Fruit fly (Drosophila melanogaster) whole organism, embryonic: ENCODE data around the gene Tctp.
A peak's percentile ranks its signal among the peaks of the same experiment; 100 is the strongest.

Experiments used
- ATbp ChIP-seq: fragments of 200-800 bp; sonication (Bioruptor generic); optimal IDR thresholded peaks from 2 replicates; lab custom pipeline; 2017; ENCODE audit warnings: missing biosample characterization, mild to moderate bottlenecking, missing genetic modification characterization, missing genetic modification reagents
- CG10543 ChIP-seq: fragments of 200-800 bp; sonication (Bioruptor generic); optimal IDR thresholded peaks from 3 replicates; lab custom pipeline; 2017; ENCODE audit warnings: missing biosample characterization, mild to moderate bottlenecking, missing genetic modification characterization, moderate library complexity
- CG11560 ChIP-seq: fragments of 200-800 bp; sonication (Bioruptor generic); IDR thresholded peaks from 3 replicates; pipeline ENCODE4 v1.3.6; 2022; ENCODE audit warnings: missing biosample characterization, missing genetic modification characterization
- CG15514 ChIP-seq: fragments of 200-800 bp; sonication (Bioruptor generic); optimal IDR thresholded peaks from 3 replicates; lab custom pipeline; 2017; ENCODE audit warnings: missing biosample characterization, missing genetic modification characterization, mild to moderate bottlenecking, moderate library complexity, missing genetic modification reagents
- CG15696 ChIP-seq: fragments of 200-800 bp; sonication (Bioruptor generic); optimal IDR thresholded peaks from 2 replicates; lab custom pipeline; 2019; ENCODE audit warnings: missing biosample characterization, mild to moderate bottlenecking, missing genetic modification characterization, moderate library complexity
- CG16815 ChIP-seq: fragments of 200-800 bp; sonication (Bioruptor generic); optimal IDR thresholded peaks from 3 replicates; lab custom pipeline; 2017; ENCODE audit warnings: missing biosample characterization, mild to moderate bottlenecking, missing genetic modification characterization
- CG17829 ChIP-seq: fragments of 200-800 bp; optimal IDR thresholded peaks from 2 replicates; lab custom pipeline; 2019; ENCODE audit warnings: missing biosample characterization, mild to moderate bottlenecking, missing genetic modification characterization, moderate library complexity
- CG2712 ChIP-seq: fragments of 200-800 bp; optimal IDR thresholded peaks from 3 replicates; lab custom pipeline; 2019; ENCODE audit warnings: missing biosample characterization, mild to moderate bottlenecking, missing genetic modification characterization, moderate library complexity
- CG33557 ChIP-seq: fragments of 200-800 bp; sonication (Bioruptor generic); optimal IDR thresholded peaks from 2 replicates; lab custom pipeline; 2019; ENCODE audit warnings: missing biosample characterization, mild to moderate bottlenecking, missing genetic modification characterization, moderate library complexity
- CG3995 ChIP-seq: fragments of 200-800 bp; sonication (Bioruptor generic); optimal IDR thresholded peaks from 3 replicates; lab custom pipeline; 2016; ENCODE audit warnings: missing biosample characterization, missing genetic modification characterization
- CG43689 ChIP-seq: fragments of 200-800 bp; sonication (Bioruptor generic); IDR thresholded peaks from 2 replicates; pipeline ENCODE4 v1.3.6; 2022; ENCODE audit warnings: missing biosample characterization, missing genetic modification characterization
- CG5180 ChIP-seq: fragments of 200-800 bp; sonication (Bioruptor generic); optimal IDR thresholded peaks from 3 replicates; lab custom pipeline; 2017; ENCODE audit warnings: missing biosample characterization, missing genetic modification characterization, mild to moderate bottlenecking, moderate library complexity, missing genetic modification reagents
- CG6175 ChIP-seq: fragments of 200-800 bp; sonication (Bioruptor generic); IDR thresholded peaks from 3 replicates; pipeline ENCODE4 v1.3.6; 2022; ENCODE audit warnings: missing biosample characterization, missing genetic modification characterization
- CG6765 ChIP-seq: fragments of 200-800 bp; sonication (Bioruptor generic); optimal IDR thresholded peaks from 3 replicates; lab custom pipeline; 2017; ENCODE audit warnings: missing biosample characterization, mild to moderate bottlenecking, missing genetic modification characterization
- CG7357 ChIP-seq: fragments of 200-800 bp; sonication (Bioruptor generic); IDR thresholded peaks from 3 replicates; pipeline ENCODE4 v1.3.6; 2022; ENCODE audit warnings: missing biosample characterization, missing genetic modification characterization
- CG9437 ChIP-seq: fragments of 200-800 bp; sonication (Bioruptor generic); optimal IDR thresholded peaks from 2 replicates; lab custom pipeline; 2018; ENCODE audit warnings: missing biosample characterization, mild to moderate bottlenecking, missing genetic modification characterization
- Dip2 ChIP-seq: fragments of 200-800 bp; sonication (Bioruptor generic); IDR thresholded peaks from 2 replicates; pipeline ENCODE4 v1.3.6; 2022; ENCODE audit warnings: missing biosample characterization, missing genetic modification characterization
- Ets97D ChIP-seq: fragments of 200-800 bp; sonication (Bioruptor generic); optimal IDR thresholded peaks from 3 replicates; lab custom pipeline; 2016; ENCODE audit warnings: missing biosample characterization, missing genetic modification characterization
- Fer2 ChIP-seq: fragments of 200-800 bp; sonication (Bioruptor generic); optimal IDR thresholded peaks from 2 replicates; lab custom pipeline; 2018; ENCODE audit warnings: missing biosample characterization, mild to moderate bottlenecking, missing genetic modification characterization, moderate library complexity
- Hey ChIP-seq: fragments of 200-800 bp; sonication (Bioruptor generic); optimal IDR thresholded peaks from 3 replicates; lab custom pipeline; 2018; ENCODE audit warnings: missing biosample characterization, mild to moderate bottlenecking, missing genetic modification characterization
- Hr51 ChIP-seq, 2 experiments: fragments of 200-800 bp; sonication (Bioruptor generic); optimal IDR thresholded peaks; 2 replicates in 1 of 2; 3 replicates in 1 of 2; lab custom pipeline; 2016 to 2018; ENCODE audit warnings: missing biosample characterization in 2 of 2, missing genetic modification characterization in 2 of 2, mild to moderate bottlenecking in 1 of 2, moderate library complexity in 1 of 2
- MESR4 ChIP-seq: fragments of 200-800 bp; sonication (Bioruptor generic); optimal IDR thresholded peaks from 2 replicates; lab custom pipeline; 2018; ENCODE audit warnings: missing biosample characterization, mild to moderate bottlenecking, missing genetic modification characterization, moderate library complexity
- NK7.1 ChIP-seq: fragments of 200-800 bp; sonication (Bioruptor generic); optimal IDR thresholded peaks from 3 replicates; lab custom pipeline; 2016; ENCODE audit warnings: missing biosample characterization, missing genetic modification characterization
- Neu2 ChIP-seq: fragments of 200-800 bp; sonication (Bioruptor generic); optimal IDR thresholded peaks from 3 replicates; lab custom pipeline; 2016; ENCODE audit warnings: missing biosample characterization, missing genetic modification characterization, borderline replicate concordance
- Nf-YA ChIP-seq: fragments of 200-800 bp; sonication (Bioruptor generic); IDR thresholded peaks from 2 replicates; pipeline ENCODE4 v1.3.6; 2022; ENCODE audit warnings: missing biosample characterization, missing genetic modification characterization
- PHDP ChIP-seq: fragments of 200-800 bp; sonication (Bioruptor generic); optimal IDR thresholded peaks from 3 replicates; lab custom pipeline; 2018; ENCODE audit warnings: missing biosample characterization, mild to moderate bottlenecking, missing genetic modification characterization, moderate library complexity
- Sry-δ ChIP-seq: fragments of 200-800 bp; sonication (Bioruptor generic); optimal IDR thresholded peaks from 2 replicates; lab custom pipeline; 2016; ENCODE audit warnings: missing biosample characterization, missing genetic modification characterization
- Taf1 ChIP-seq: fragments of 200-800 bp; sonication (Bioruptor generic); IDR thresholded peaks from 2 replicates; pipeline ENCODE4 v1.3.6; 2022; ENCODE audit warnings: missing biosample characterization, missing genetic modification characterization
- Trl ChIP-seq, 3 experiments: fragments of >200 bp in 2 of 3; fragments of 200-800 bp in 1 of 3; sonication (Bioruptor generic) in 1 of 3; optimal IDR thresholded peaks; 2 replicates in 1 of 3; 3 replicates in 2 of 3; lab custom pipeline; 2016 to 2017; ENCODE audit warnings: missing biosample characterization in 1 of 3, missing genetic modification characterization in 1 of 3
- ara ChIP-seq: fragments of 200-800 bp; sonication (Bioruptor generic); IDR thresholded peaks from 2 replicates; pipeline ENCODE4 v1.3.6; 2022; ENCODE audit warnings: missing biosample characterization, missing genetic modification characterization
- ash1 ChIP-seq: fragments of 200-800 bp; sonication (Bioruptor generic); optimal IDR thresholded peaks from 2 replicates; lab custom pipeline; 2018; ENCODE audit warnings: missing biosample characterization, mild to moderate bottlenecking, missing genetic modification characterization
- cato ChIP-seq: fragments of 200-800 bp; sonication (Bioruptor generic); optimal IDR thresholded peaks from 2 replicates; lab custom pipeline; 2016; ENCODE audit warnings: missing biosample characterization, missing genetic modification characterization, borderline replicate concordance
- chn ChIP-seq: fragments of 200-800 bp; sonication (Bioruptor generic); optimal IDR thresholded peaks from 2 replicates; lab custom pipeline; 2016; ENCODE audit warnings: missing biosample characterization, missing genetic modification characterization
- crol ChIP-seq: fragments of 200-800 bp; sonication (Bioruptor generic); IDR thresholded peaks from 2 replicates; pipeline ENCODE4 v1.3.6; 2022; ENCODE audit warnings: missing biosample characterization, missing genetic modification characterization
- ems ChIP-seq: fragments of 200-800 bp; sonication (Bioruptor generic); optimal IDR thresholded peaks from 3 replicates; lab custom pipeline; 2016; ENCODE audit warnings: missing biosample characterization, missing genetic modification characterization
- esg ChIP-seq: fragments of 200-800 bp; sonication (Bioruptor generic); conservative IDR thresholded peaks from 2 replicates; pipeline ENCODE4 v1.3.6; 2022; ENCODE audit warnings: missing biosample characterization, missing genetic modification characterization
- gro ChIP-seq: fragments of 200-800 bp; sonication (Bioruptor generic); optimal IDR thresholded peaks from 2 replicates; lab custom pipeline; 2016; ENCODE audit warnings: missing biosample characterization, missing genetic modification characterization
- kni ChIP-seq: fragments of 200-800 bp; sonication (Bioruptor generic); optimal IDR thresholded peaks from 3 replicates; lab custom pipeline; 2017; ENCODE audit warnings: mild to moderate bottlenecking, missing biosample characterization, missing genetic modification reagents, missing genetic modification characterization
- nmo ChIP-seq: fragments of 200-800 bp; sonication (Bioruptor generic); optimal IDR thresholded peaks from 2 replicates; lab custom pipeline; 2018; ENCODE audit warnings: missing biosample characterization, mild to moderate bottlenecking, missing genetic modification characterization, moderate library complexity
- onecut ChIP-seq: fragments of 200-800 bp; sonication (Bioruptor generic); IDR thresholded peaks from 2 replicates; pipeline ENCODE4 v1.3.6; 2022; ENCODE audit warnings: missing biosample characterization, missing genetic modification characterization
- schlank ChIP-seq: fragments of 200-800 bp; sonication (Bioruptor generic); optimal IDR thresholded peaks from 2 replicates; lab custom pipeline; 2018; ENCODE audit warnings: missing biosample characterization, mild to moderate bottlenecking, missing genetic modification characterization
- sd ChIP-seq: fragments of 200-800 bp; sonication (Bioruptor generic); optimal IDR thresholded peaks from 3 replicates; lab custom pipeline; 2018; ENCODE audit warnings: missing biosample characterization, mild to moderate bottlenecking, missing genetic modification characterization, moderate library complexity
- sens-2 ChIP-seq: fragments of 200-800 bp; sonication (Bioruptor generic); IDR thresholded peaks from 2 replicates; pipeline ENCODE4 v1.3.6; 2022; ENCODE audit warnings: missing biosample characterization, missing genetic modification characterization
- shn ChIP-seq: fragments of 200-800 bp; sonication (Bioruptor generic); optimal IDR thresholded peaks from 3 replicates; lab custom pipeline; 2016; ENCODE audit warnings: missing biosample characterization, missing genetic modification characterization
- ssp ChIP-seq: fragments of 200-800 bp; sonication (Bioruptor generic); IDR thresholded peaks from 2 replicates; pipeline ENCODE4 v1.3.6; 2022; ENCODE audit warnings: missing biosample characterization, missing genetic modification characterization
- sug ChIP-seq: fragments of 200-800 bp; optimal IDR thresholded peaks from 2 replicates; lab custom pipeline; 2019; ENCODE audit warnings: missing biosample characterization, mild to moderate bottlenecking, missing genetic modification characterization, moderate library complexity
- tgo ChIP-seq: fragments of 200-800 bp; sonication (Bioruptor generic); IDR thresholded peaks from 3 replicates; pipeline ENCODE4 v1.3.6; 2022; ENCODE audit warnings: missing biosample characterization, missing genetic modification characterization
- tio ChIP-seq: fragments of 200-800 bp; sonication (Bioruptor generic); optimal IDR thresholded peaks from 2 replicates; lab custom pipeline; 2017; ENCODE audit warnings: missing biosample characterization, missing genetic modification characterization, inconsistent platforms
- usp ChIP-seq: fragments of >200 bp; optimal IDR thresholded peaks from 2 replicates; lab custom pipeline; 2017; ENCODE audit warnings: missing biosample characterization, missing genetic modification characterization
- wdn ChIP-seq: fragments of 200-800 bp; sonication (Bioruptor generic); IDR thresholded peaks from 2 replicates; pipeline ENCODE4 v1.3.6; 2022; ENCODE audit warnings: missing biosample characterization, missing genetic modification characterization
- zfh1 ChIP-seq: fragments of 200-800 bp; sonication (Bioruptor generic); IDR thresholded peaks from 3 replicates; pipeline ENCODE4 v1.3.6; 2022; ENCODE audit warnings: missing biosample characterization, missing genetic modification characterization

Tctp gene

DNA sequence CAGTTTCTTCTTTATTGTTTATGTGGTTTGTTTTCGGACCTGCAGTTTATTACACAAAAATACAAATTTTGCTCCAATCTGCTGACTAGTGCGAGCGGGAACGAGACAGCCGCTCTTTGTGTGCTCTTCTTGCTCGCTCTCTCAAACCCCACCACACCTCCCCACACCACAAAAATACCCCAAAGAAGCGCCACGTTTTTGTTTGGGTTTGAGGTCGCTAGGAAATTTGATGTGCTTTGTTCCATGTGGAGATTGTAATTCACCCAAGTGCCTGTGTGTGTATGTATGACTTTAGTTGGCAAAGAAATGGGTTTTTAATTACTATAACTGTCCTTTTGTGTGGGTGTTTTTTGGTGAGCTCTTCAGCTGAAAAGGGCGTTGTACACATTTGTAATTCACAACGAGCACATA is 12.0 kb upstream of the Tctp start (continued):
- TF ChIP-seq CG6175 (0 out of 3 replicates have a peak, but pooled peaks have one; percentile 23), Neu2 (GFP tag; lab: Kevin White, UChicago) (no peak), shn (GFP tag; lab: Kevin White, UChicago) (no peak), usp (GFP tag; lab: Kevin White, UChicago) (no peak), CG15514 (peak; percentile 11), tgo (GFP tag; lab: Robert Waterston, UW) (no peak), Nf-YA (GFP tag; lab: Robert Waterston, UW) (no peak), crol (GFP tag; lab: Robert Waterston, UW) (peak; percentile 99), Taf1 (GFP tag; lab: Robert Waterston, UW) (no peak), Trl (optimal IDR thresholded peaks at IDR 0.05; lab: Kevin White, UChicago) (peak; percentile 48 to 70), Trl (GFP tag; optimal IDR thresholded peaks at IDR 0.05; lab: Kevin White, UChicago) (no peak), chn (GFP tag; lab: Kevin White, UChicago) (no peak), CG5180 (GFP tag; lab: Kevin White, UChicago) (peak; percentile 97), ssp (GFP tag; lab: Robert Waterston, UW) (no peak), gro (GFP tag; lab: Kevin White, UChicago) (peak; percentile 18), CG9437 (GFP tag; lab: Kevin White, UChicago) (no peak), ATbp (GFP tag; lab: Kevin White, UChicago) (no peak), CG7357 (GFP tag; lab: Robert Waterston, UW) (no peak), CG3995 (GFP tag; lab: Kevin White, UChicago) (no peak), CG43689 (GFP tag; lab: Robert Waterston, UW) (no peak), sens-2 (no peak), Ets97D (GFP tag; lab: Kevin White, UChicago) (no peak), ara (no peak), CG15696 (tag; lab: Kevin White, UChicago) (no peak), NK7.1 (no peak), Hr51 (GFP tag; optimal IDR thresholded peaks at IDR 0.05; lab: Kevin White, UChicago) (no peak), sug (peak; percentile 52), schlank (tag; lab: Kevin White, UChicago) (no peak), CG17829 (no peak), PHDP (no peak), Sry-δ (GFP tag; lab: Kevin White, UChicago) (no peak), Hey (peak; percentile 46), CG6765 (GFP tag; lab: Kevin White, UChicago) (no peak), Fer2 (tag; lab: Kevin White, UChicago) (no peak), ash1 (GFP tag; lab: Kevin White, UChicago) (no peak), cato (GFP tag; lab: Kevin White, UChicago) (no peak), ems (no peak), MESR4 (GFP tag; lab: Kevin White, UChicago) (no peak), wdn (GFP tag; lab: Robert Waterston, UW) (no peak), Dip2 (GFP tag; lab: Robert Waterston, UW) (no peak), onecut (GFP tag; lab: Robert Waterston, UW) (no peak), CG10543 (peak; percentile 54), CG33557 (GFP tag; lab: Kevin White, UChicago) (no peak), kni (GFP tag; lab: Kevin White, UChicago) (no peak), sd (peak; percentile 86), CG16815 (no peak), tio (GFP tag; lab: Kevin White, UChicago) (no peak), CG11560 (tag; lab: Robert Waterston, UW) (no peak), zfh1 (GFP tag; lab: Robert Waterston, UW) (no peak), esg (GFP tag; lab: Robert Waterston, UW) (no peak), CG2712 (tag; lab: Kevin White, UChicago) (no peak), nmo (GFP tag; lab: Kevin White, UChicago) (no peak)
